Worm (Caenorhabditis elegans) whole organism, early embryonic: ENCODE data around the gene clec-72.

Source experiments
- B0310.2 ChIP-seq: sonication (generic microtip); optimal IDR thresholded peaks from 2 replicates; lab custom pipeline; 2016; ENCODE audit warnings: mild to moderate bottlenecking, missing genetic modification characterization, missing compliant biosample characterization
- F13C5.2 ChIP-seq: sonication (generic microtip); optimal IDR thresholded peaks from 2 replicates; lab custom pipeline; 2017; ENCODE audit warnings: mild to moderate bottlenecking, missing genetic modification characterization, inconsistent platforms, missing compliant biosample characterization
- aly-1 ChIP-seq: sonication (generic microtip); optimal IDR thresholded peaks from 2 replicates; lab custom pipeline; 2016; ENCODE audit warnings: missing genetic modification characterization, missing compliant biosample characterization
- ama-1 ChIP-seq: fragments of 150-350 bp; optimal IDR thresholded peaks from 2 replicates; lab custom pipeline; 2014
- ceh-13 ChIP-seq: fragments of 200-800 bp; sonication (Bioruptor generic); optimal IDR thresholded peaks from 2 replicates; lab custom pipeline; 2018; ENCODE audit warnings: mild to moderate bottlenecking, missing genetic modification characterization, missing compliant biosample characterization
- ceh-36 ChIP-seq: sonication (generic microtip); optimal IDR thresholded peaks from 2 replicates; lab custom pipeline; 2016; ENCODE audit warnings: missing genetic modification characterization, inconsistent platforms, missing compliant biosample characterization
- ets-7 ChIP-seq: sonication (generic microtip); optimal IDR thresholded peaks from 2 replicates; lab custom pipeline; 2016; ENCODE audit warnings: missing genotype, missing genetic modification characterization, missing compliant biosample characterization
- flt-1 ChIP-seq: fragments of 200-800 bp; sonication (Bioruptor generic); IDR thresholded peaks from 2 replicates; pipeline ENCODE4 v1.3.6; 2022; ENCODE audit warnings: missing genetic modification characterization, missing compliant biosample characterization
- hmbx-1 ChIP-seq: sonication (generic microtip); optimal IDR thresholded peaks from 2 replicates; lab custom pipeline; 2016; ENCODE audit warnings: mild to moderate bottlenecking, missing genetic modification characterization, missing compliant biosample characterization
- hmg-4 ChIP-seq: fragments of 200-800 bp; sonication (Bioruptor generic); optimal IDR thresholded peaks from 2 replicates; lab custom pipeline; 2018; ENCODE audit warnings: mild to moderate bottlenecking, missing genetic modification characterization, missing compliant biosample characterization
- hnd-1 ChIP-seq: sonication (generic microtip); optimal IDR thresholded peaks from 2 replicates; lab custom pipeline; 2016; ENCODE audit warnings: missing genetic modification characterization, missing compliant biosample characterization
- pes-1 ChIP-seq: fragments of 200-800 bp; sonication (Bioruptor generic); IDR thresholded peaks from 2 replicates; pipeline ENCODE4 v1.3.6; 2022; ENCODE audit warnings: missing genetic modification reagents, missing genetic modification characterization, missing compliant biosample characterization
- scrt-1 ChIP-seq: fragments of 200-800 bp; sonication (Bioruptor generic); IDR thresholded peaks from 2 replicates; pipeline ENCODE4 v1.3.6; 2022; ENCODE audit warnings: missing genetic modification characterization, missing compliant biosample characterization
- sea-1 ChIP-seq: fragments of 200-800 bp; sonication (Bioruptor generic); conservative IDR thresholded peaks from 2 replicates; pipeline ENCODE4 v1.3.6; 2022; ENCODE audit warnings: missing genetic modification characterization, missing compliant biosample characterization
- tbx-11 ChIP-seq: fragments of 200-800 bp; sonication (Bioruptor generic); IDR thresholded peaks from 2 replicates; pipeline ENCODE4 v1.3.6; 2022; ENCODE audit warnings: missing genetic modification characterization, missing compliant biosample characterization
- tbx-37 ChIP-seq: fragments of 200-800 bp; sonication (Bioruptor generic); conservative IDR thresholded peaks from 2 replicates; pipeline ENCODE4 v1.3.6; 2022; ENCODE audit warnings: missing genetic modification reagents, missing genetic modification characterization, missing compliant biosample characterization
- tra-4 ChIP-seq: sonication (generic microtip); optimal IDR thresholded peaks from 2 replicates; lab custom pipeline; 2017; ENCODE audit warnings: missing genetic modification characterization, missing compliant biosample characterization

The clec-72 gene

ce11 chrIV:3960396-3960795 is 15.8 kb downstream of the clec-72 start, which contains the start of gene clec-75:
clec-75 (plus strand) TSS chrIV:3960734.
- TF ChIP-seq tra-4 (tag; lab: Kevin White, UChicago) (no peak), F13C5.2 (tag; lab: Kevin White, UChicago) (no peak), ama-1 (lab: Kevin White, UChicago) (no peak)

ce11 chrIV:3962584-3962983 is 18.0 kb downstream of the clec-72 start, which contains the start of gene Y46C8AM.1:
Y46C8AM.1 (plus strand) TSS chrIV:3962884.
- TF ChIP-seq ceh-36 (tag; lab: Kevin White, UChicago) (no peak), ama-1 (lab: Kevin White, UChicago) (no peak), tbx-11 (GFP tag; lab: Robert Waterston, UW) (no peak), hnd-1 (tag; lab: Kevin White, UChicago) (no peak), pes-1 (GFP tag; lab: Robert Waterston, UW) (no peak), ceh-13 (GFP tag; lab: Kevin White, UChicago) (no peak), sea-1 (GFP tag; lab: Robert Waterston, UW) (no peak), hmbx-1 (no peak), B0310.2 (tag; lab: Kevin White, UChicago) (no peak), flt-1 (GFP tag; lab: Robert Waterston, UW) (no peak), hmg-4 (GFP tag; lab: Kevin White, UChicago) (no peak), ets-7 (tag; lab: Kevin White, UChicago) (no peak), aly-1 (no peak), F13C5.2 (tag; lab: Kevin White, UChicago) (no peak), scrt-1 (GFP tag; lab: Robert Waterston, UW) (no peak), tra-4 (tag; lab: Kevin White, UChicago) (no peak), tbx-37 (no peak)

- TF ChIP-seq sea-1 (GFP tag; lab: Robert Waterston, UW) (no peak), aly-1 (no peak), ama-1 (lab: Kevin White, UChicago) (no peak), pes-1 (GFP tag; lab: Robert Waterston, UW) (no peak), B0310.2 (tag; lab: Kevin White, UChicago) (no peak), hmbx-1 (no peak), scrt-1 (GFP tag; lab: Robert Waterston, UW) (no peak), tra-4 (tag; lab: Kevin White, UChicago) (no peak), flt-1 (GFP tag; lab: Robert Waterston, UW) (no peak), ets-7 (tag; lab: Kevin White, UChicago) (no peak), ceh-36 (tag; lab: Kevin White, UChicago) (no peak), tbx-37 (no peak), F13C5.2 (tag; lab: Kevin White, UChicago) (no peak), ceh-13 (GFP tag; lab: Kevin White, UChicago) (no peak), hmg-4 (GFP tag; lab: Kevin White, UChicago) (no peak), hnd-1 (tag; lab: Kevin White, UChicago) (no peak), tbx-11 (GFP tag; lab: Robert Waterston, UW) (no peak)
These were observed 18.9 kb downstream of the clec-72 start for ce11 chrIV:3963498-3963897.

- TF ChIP-seq scrt-1 (GFP tag; lab: Robert Waterston, UW) (no peak), hmg-4 (GFP tag; lab: Kevin White, UChicago) (no peak), F13C5.2 (tag; lab: Kevin White, UChicago) (no peak), ets-7 (tag; lab: Kevin White, UChicago) (no peak), aly-1 (no peak), B0310.2 (tag; lab: Kevin White, UChicago) (no peak), tra-4 (tag; lab: Kevin White, UChicago) (no peak), ama-1 (lab: Kevin White, UChicago) (no peak)
These were observed 20.4 kb downstream of the clec-72 start, which contains the start of gene clec-76 for ce11 chrIV:3965013-3965412. clec-76 (plus strand) TSS chrIV:3965246.

DNA sequence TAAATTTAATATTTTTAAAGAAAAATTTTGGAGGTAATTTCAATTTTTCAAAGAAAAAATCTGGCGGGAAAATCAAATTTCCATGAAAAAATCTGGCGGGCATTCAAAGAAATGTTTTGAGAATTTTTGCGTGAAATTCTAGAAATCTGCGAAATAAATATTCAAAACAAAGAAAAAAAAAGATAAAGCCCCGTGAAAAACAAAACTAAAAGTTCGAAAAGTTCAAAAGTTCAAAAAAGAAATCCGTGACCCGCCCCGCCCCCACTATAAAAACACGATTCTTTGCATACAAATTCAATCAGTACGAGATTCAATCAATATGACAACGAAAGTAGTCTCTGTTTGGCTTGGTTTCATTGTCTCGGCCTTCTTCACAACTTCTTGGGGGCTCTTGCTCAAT is 28.4 kb downstream of the clec-72 start, which contains the start of gene clec-79:
TSS of gene clec-79 (plus strand) at position 301 of the 400 bp plus-strand sequence.
- TF ChIP-seq hnd-1 (tag; lab: Kevin White, UChicago) (no peak), hmbx-1 (no peak)

DNA sequence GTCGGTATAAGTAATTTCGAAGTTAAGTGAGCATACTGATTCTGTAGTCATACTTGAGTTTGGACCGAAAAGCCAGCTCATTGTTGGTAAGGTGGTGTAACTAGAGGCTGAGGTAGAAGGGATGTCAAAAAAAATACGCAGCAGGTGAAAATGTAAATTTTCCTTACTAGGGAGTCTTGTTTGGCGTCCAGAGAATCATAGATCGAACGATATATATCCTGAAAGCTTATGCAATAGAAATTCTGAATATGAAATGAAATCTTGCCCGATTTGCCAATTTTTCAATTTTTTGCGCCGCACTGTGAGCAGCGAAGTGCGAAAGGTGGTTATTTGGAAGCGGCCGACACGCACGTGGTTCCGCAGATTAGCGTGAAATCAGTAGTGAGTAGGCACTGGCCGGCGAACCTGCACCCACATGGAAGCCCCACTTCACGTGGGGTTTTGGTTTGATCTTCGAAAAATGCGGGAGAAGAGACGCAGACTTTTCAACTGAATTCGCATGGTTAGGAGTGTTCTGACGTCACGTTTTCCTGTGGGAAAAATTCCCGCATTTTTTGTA is 33.4 kb downstream of the clec-72 start, which contains the start of gene srh-220:
TSS of gene srh-220 (minus strand) at position 51 of the 559 bp plus-strand sequence.
- TF ChIP-seq ceh-36 (tag; lab: Kevin White, UChicago) (no peak), sea-1 (GFP tag; lab: Robert Waterston, UW) (no peak), ceh-13 (GFP tag; lab: Kevin White, UChicago) (no peak), ets-7 (tag; lab: Kevin White, UChicago) (no peak), tra-4 (tag; lab: Kevin White, UChicago) (no peak), F13C5.2 (tag; lab: Kevin White, UChicago) (no peak), hmg-4 (GFP tag; lab: Kevin White, UChicago) (no peak), aly-1 (no peak), tbx-37 (no peak), tbx-11 (GFP tag; lab: Robert Waterston, UW) (no peak), pes-1 (GFP tag; lab: Robert Waterston, UW) (no peak), hmbx-1 (no peak), ama-1 (lab: Kevin White, UChicago) (no peak), B0310.2 (tag; lab: Kevin White, UChicago) (no peak), hnd-1 (tag; lab: Kevin White, UChicago) (no peak)

ce11 chrIV:3979525-3979924 is 34.9 kb downstream of the clec-72 start, which contains the start of gene srh-222:
srh-222 (plus strand) TSS chrIV:3979825.
- no peak for TF ChIP-seq tbx-37
- TF ChIP-seq ama-1 (lab: Kevin White, UChicago) = no peak
- TF ChIP-seq hnd-1 (tag; lab: Kevin White, UChicago) = no peak
- TF ChIP-seq scrt-1 (GFP tag; lab: Robert Waterston, UW) = no peak
- TF ChIP-seq B0310.2 (tag; lab: Kevin White, UChicago) = no peak
- TF ChIP-seq sea-1 (GFP tag; lab: Robert Waterston, UW) = no peak
- TF ChIP-seq ceh-36 (tag; lab: Kevin White, UChicago) = no peak
- no peak for TF ChIP-seq pes-1 (GFP tag; lab: Robert Waterston, UW)
